Worm (Caenorhabditis elegans) whole organism, L1 larva: Measurements from ENCODE around the gene F11E6.8.

Experiments
- blmp-1 ChIP-seq: fragments of 150-350 bp; optimal IDR thresholded peaks from 2 replicates; lab custom pipeline; 2014; ENCODE audit warnings: missing biosample characterization, missing genetic modification characterization
- dpl-1 ChIP-seq, 3 experiments: fragments of 150-350 bp in 2 of 3; sonication (generic microtip) in 1 of 3; optimal IDR thresholded peaks; 2 replicates each; lab custom pipeline; 2014 to 2017; ENCODE audit warnings: missing biosample characterization in 3 of 3, missing genetic modification characterization in 3 of 3, missing genetic modification reagents in 3 of 3
- elt-3 ChIP-seq, 6 experiments: fragments of 150-350 bp in 1 of 6; sonication (generic microtip); optimal IDR thresholded peaks; 2 replicates each; lab custom pipeline; 2017 to 2018; ENCODE audit warnings: missing biosample characterization in 6 of 6, missing genetic modification characterization in 6 of 6, inconsistent platforms in 1 of 6
- mdl-1 ChIP-seq, 2 experiments: fragments of 150-350 bp; optimal IDR thresholded peaks; 2 replicates each; lab custom pipeline; 2014 to 2017; ENCODE audit warnings: missing biosample characterization in 2 of 2, missing genetic modification characterization in 2 of 2, inconsistent platforms in 1 of 2
- nhr-84 ChIP-seq: sonication (generic microtip); optimal IDR thresholded peaks from 2 replicates; lab custom pipeline; 2017; ENCODE audit warnings: missing biosample characterization, missing genetic modification characterization
- zag-1 ChIP-seq: fragments of 150-350 bp; optimal IDR thresholded peaks from 2 replicates; lab custom pipeline; 2014; ENCODE audit warnings: missing biosample characterization, missing genetic modification characterization

DNA sequence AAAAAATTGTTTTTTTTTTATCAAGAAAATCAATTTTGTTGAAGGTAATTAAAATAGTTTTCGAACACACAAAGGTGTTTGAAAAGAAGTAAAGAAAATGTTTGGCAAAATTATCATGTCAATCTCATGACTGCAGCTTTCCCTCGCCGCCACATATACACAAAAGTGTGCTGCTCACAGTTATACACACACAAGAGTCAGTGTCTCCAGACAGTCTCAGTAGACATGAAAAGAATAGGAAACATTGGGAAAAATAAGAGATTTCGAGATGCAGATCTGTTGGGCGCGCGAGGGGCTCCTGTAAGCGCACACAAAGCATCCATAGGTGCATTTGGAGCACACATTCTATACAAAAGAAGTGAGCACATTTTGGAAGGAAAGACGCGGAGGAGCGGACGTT lies 2.0 kb downstream of the F11E6.8 start:
- TF ChIP-seq mdl-1 (tag; optimal IDR thresholded peaks at IDR 0.05; lab: Kevin White, UChicago), result no peak
- TF ChIP-seq dpl-1 (GFP tag; optimal IDR thresholded peaks at IDR 0.05; lab: Kevin White, UChicago), result no peak
- no peak for TF ChIP-seq zag-1
- no peak for TF ChIP-seq elt-3 (tag; optimal IDR thresholded peaks at IDR 0.05; lab: Kevin White, UChicago)
- TF ChIP-seq blmp-1 (tag; lab: Kevin White, UChicago), result no peak
- no peak for TF ChIP-seq nhr-84 (tag; lab: Kevin White, UChicago)
